Worm (Caenorhabditis elegans) whole organism, L1 larva: ENCODE results near the gene ssp-33.

Experiments used
- C04F5.9 ChIP-seq: sonication (generic microtip); optimal IDR thresholded peaks from 2 replicates; lab custom pipeline; 2016; ENCODE audit warnings: missing genetic modification characterization, missing compliant biosample characterization
- alr-1 ChIP-seq: fragments of 200-800 bp; sonication (Bioruptor generic); optimal IDR thresholded peaks from 2 replicates; lab custom pipeline; 2018; ENCODE audit warnings: borderline replicate concordance, mild to moderate bottlenecking, missing genetic modification characterization, missing compliant biosample characterization
- aly-2 ChIP-seq: fragments of 150-350 bp; optimal IDR thresholded peaks from 2 replicates; lab custom pipeline; 2014; ENCODE audit warnings: missing biosample characterization, missing genetic modification characterization
- ama-1 ChIP-seq: fragments of 150-350 bp; optimal IDR thresholded peaks from 2 replicates; lab custom pipeline; 2014
- ceh-63 ChIP-seq: fragments of 200-800 bp; sonication (Bioruptor generic); optimal IDR thresholded peaks from 2 replicates; lab custom pipeline; 2018; ENCODE audit warnings: mild to moderate bottlenecking, missing genetic modification characterization, missing compliant biosample characterization
- ceh-8 ChIP-seq: fragments of 200-800 bp; sonication (Bioruptor generic); optimal IDR thresholded peaks from 2 replicates; lab custom pipeline; 2018; ENCODE audit warnings: mild to moderate bottlenecking, missing genetic modification characterization, moderate library complexity, missing compliant biosample characterization
- ceh-88 ChIP-seq: fragments of 200-800 bp; sonication (Bioruptor generic); IDR thresholded peaks from 2 replicates; pipeline ENCODE4 v1.3.6; 2022; ENCODE audit warnings: missing genetic modification characterization, missing compliant biosample characterization
- ces-1 ChIP-seq: fragments of 150-350 bp; optimal IDR thresholded peaks from 2 replicates; lab custom pipeline; 2014; ENCODE audit warnings: missing biosample characterization, missing genetic modification reagents, missing genetic modification characterization
- efl-1 ChIP-seq, 4 experiments: fragments of 150-350 bp; optimal IDR thresholded peaks in 3 of 4; peaks in 1 of 4; 1 replicate in 1 of 4; 2 replicates in 3 of 4; lab custom pipeline; 2014; ENCODE audit warnings: missing biosample characterization in 2 of 4, missing genetic modification characterization in 2 of 4, missing genetic modification reagents in 2 of 4
- egl-13 ChIP-seq: sonication (generic microtip); optimal IDR thresholded peaks from 2 replicates; lab custom pipeline; 2016; ENCODE audit warnings: missing genotype, missing genetic modification reagents, missing genetic modification characterization, missing compliant biosample characterization
- elt-2 ChIP-seq: sonication (generic microtip); optimal IDR thresholded peaks from 2 replicates; lab custom pipeline; 2016; ENCODE audit warnings: missing genetic modification characterization, mild to moderate bottlenecking, inconsistent platforms, missing compliant biosample characterization, missing genetic modification reagents
- ets-5 ChIP-seq: fragments of 200-800 bp; sonication (Bioruptor generic); IDR thresholded peaks from 2 replicates; pipeline ENCODE4 v1.3.6; 2022; ENCODE audit warnings: missing genetic modification characterization, missing compliant biosample characterization
- fkh-10 ChIP-seq: sonication (generic microtip); optimal IDR thresholded peaks from 2 replicates; lab custom pipeline; 2017; ENCODE audit warnings: missing biosample characterization, missing genetic modification reagents, missing genetic modification characterization
- hpl-2 ChIP-seq: fragments of 150-350 bp; optimal IDR thresholded peaks from 2 replicates; lab custom pipeline; 2014; ENCODE audit warnings: missing biosample characterization, missing genetic modification reagents, missing genetic modification characterization
- jun-1 ChIP-seq: fragments of 150-350 bp; optimal IDR thresholded peaks from 2 replicates; lab custom pipeline; 2014; ENCODE audit warnings: missing biosample characterization, missing genetic modification reagents, missing genetic modification characterization
- lin-13 ChIP-seq: fragments of 150-350 bp; optimal IDR thresholded peaks from 2 replicates; lab custom pipeline; 2014; ENCODE audit warnings: missing biosample characterization, missing genetic modification reagents, missing genetic modification characterization
- lin-14 ChIP-seq: fragments of 200-800 bp; sonication (Bioruptor generic); optimal IDR thresholded peaks from 2 replicates; lab custom pipeline; 2018; ENCODE audit warnings: mild to moderate bottlenecking, missing genetic modification characterization, moderate library complexity, missing compliant biosample characterization
- lin-35 ChIP-seq, 2 experiments: fragments of 150-350 bp; optimal IDR thresholded peaks; 2 replicates each; lab custom pipeline; 2014; ENCODE audit warnings: missing biosample characterization in 2 of 2, missing genetic modification characterization in 2 of 2, missing genetic modification reagents in 2 of 2
- lsy-2 ChIP-seq, 2 experiments: fragments of 150-350 bp; optimal IDR thresholded peaks; 2 replicates each; lab custom pipeline; 2014; ENCODE audit warnings: missing biosample characterization in 2 of 2, missing genetic modification characterization in 2 of 2
- mef-2 ChIP-seq: fragments of 150-350 bp; optimal IDR thresholded peaks from 2 replicates; lab custom pipeline; 2014; ENCODE audit warnings: missing biosample characterization, missing genetic modification characterization
- mep-1 ChIP-seq: fragments of 150-350 bp; optimal IDR thresholded peaks from 2 replicates; lab custom pipeline; 2014; ENCODE audit warnings: missing biosample characterization, missing genetic modification characterization
- nhr-12 ChIP-seq: sonication (generic microtip); optimal IDR thresholded peaks from 2 replicates; lab custom pipeline; 2017; ENCODE audit warnings: missing biosample characterization, missing genetic modification characterization
- nhr-19 ChIP-seq: fragments of 200-800 bp; sonication (Bioruptor generic); conservative IDR thresholded peaks from 2 replicates; pipeline ENCODE4 v1.3.6; 2022; ENCODE audit warnings: missing genetic modification characterization, missing compliant biosample characterization
- nhr-20 ChIP-seq: sonication (generic microtip); optimal IDR thresholded peaks from 2 replicates; lab custom pipeline; 2016; ENCODE audit warnings: mild to moderate bottlenecking, missing genetic modification characterization, missing compliant biosample characterization
- nhr-28 ChIP-seq: fragments of 150-350 bp; optimal IDR thresholded peaks from 2 replicates; lab custom pipeline; 2014; ENCODE audit warnings: missing biosample characterization, missing genetic modification characterization
- nhr-84 ChIP-seq: sonication (generic microtip); optimal IDR thresholded peaks from 2 replicates; lab custom pipeline; 2017; ENCODE audit warnings: missing biosample characterization, missing genetic modification characterization
- nhr-85 ChIP-seq: sonication (generic microtip); peaks from one replicate; lab custom pipeline; 2016; ENCODE audit warnings: missing genetic modification characterization, inconsistent platforms, missing compliant biosample characterization
- rnt-1 ChIP-seq: sonication (generic microtip); optimal IDR thresholded peaks from 2 replicates; lab custom pipeline; 2016; ENCODE audit warnings: mild to moderate bottlenecking, missing genetic modification characterization, moderate library complexity, missing compliant biosample characterization
- skn-1 ChIP-seq: fragments of 150-350 bp; optimal IDR thresholded peaks from 2 replicates; lab custom pipeline; 2014; ENCODE audit warnings: missing biosample characterization, missing genetic modification characterization
- snu-23 ChIP-seq: sonication (generic microtip); optimal IDR thresholded peaks from 2 replicates; lab custom pipeline; 2016; ENCODE audit warnings: missing genetic modification characterization, missing compliant biosample characterization
- sox-4 ChIP-seq: sonication (generic microtip); optimal IDR thresholded peaks from 2 replicates; lab custom pipeline; 2016; ENCODE audit warnings: missing genetic modification characterization, missing compliant biosample characterization
- tlp-1 ChIP-seq: fragments of 150-350 bp; optimal IDR thresholded peaks from 2 replicates; lab custom pipeline; 2014; ENCODE audit warnings: missing biosample characterization, missing genetic modification characterization
- unc-30 ChIP-seq: sonication (generic microtip); optimal IDR thresholded peaks from 2 replicates; lab custom pipeline; 2017; ENCODE audit warnings: missing biosample characterization, missing genetic modification characterization
- unc-62 ChIP-seq: fragments of 150-350 bp; optimal IDR thresholded peaks from 2 replicates; lab custom pipeline; 2014; ENCODE audit warnings: missing biosample characterization, missing genetic modification reagents, missing genetic modification characterization
- ztf-11 ChIP-seq, 2 experiments: sonication (generic microtip); optimal IDR thresholded peaks; 2 replicates each; lab custom pipeline; 2016 to 2017; ENCODE audit warnings: missing genetic modification characterization in 2 of 2, missing biosample characterization in 1 of 2, missing compliant biosample characterization in 1 of 2
- ztf-4 ChIP-seq: fragments of 150-350 bp; optimal IDR thresholded peaks from 2 replicates; lab custom pipeline; 2014; ENCODE audit warnings: missing biosample characterization, missing genetic modification characterization

The ssp-33 gene

DNA sequence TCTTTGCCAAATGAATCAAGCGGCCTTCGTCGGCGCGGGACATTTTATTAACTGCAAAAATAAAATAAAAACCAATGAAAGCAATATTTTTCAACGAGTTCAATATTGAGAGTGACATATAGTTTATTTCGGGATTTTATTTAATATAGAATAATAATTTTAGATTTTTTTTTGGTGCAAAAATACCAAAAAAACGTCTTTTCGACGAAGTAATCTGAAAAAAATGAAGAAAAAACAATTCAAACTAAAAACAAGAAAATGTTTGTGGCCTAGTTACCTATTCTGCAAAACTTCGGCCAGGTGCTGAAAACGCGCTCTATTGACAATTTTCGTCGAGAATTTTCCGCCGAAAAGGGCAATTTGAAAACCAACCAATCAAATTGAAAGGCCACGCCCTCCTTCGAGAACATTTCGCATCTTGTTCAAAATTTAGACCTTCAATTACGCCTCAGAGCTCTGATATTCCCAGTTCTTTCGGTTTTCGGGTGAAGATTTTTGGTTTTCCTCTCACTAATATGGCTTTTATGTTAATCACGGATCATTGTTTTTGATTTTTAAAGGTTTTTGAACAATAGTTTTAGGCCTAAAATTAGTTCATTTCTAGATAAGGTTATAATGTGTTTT lies 25.6 kb upstream of the ssp-33 start, which contains the start of gene C47E8.4 (continued):
- TF ChIP-seq fkh-10 (peak; percentile 97), snu-23 (GFP tag; lab: Kevin White, UChicago) (peak; percentile 99), ets-5 (GFP tag; lab: Robert Waterston, UW) (no peak), nhr-19 (GFP tag; lab: Robert Waterston, UW) (peak; percentile 99), mef-2 (tag; lab: Kevin White, UChicago) (peak; percentile 63), lin-14 (GFP tag; lab: Kevin White, UChicago) (peak; percentile 99), jun-1 (peak; percentile 98), nhr-28 (tag; lab: Kevin White, UChicago) (peak; percentile 72), nhr-20 (peak; percentile 99), unc-30 (tag; lab: Kevin White, UChicago) (peak; percentile 67), hpl-2 (GFP tag; lab: Kevin White, UChicago) (peak; percentile 54)

DNA sequence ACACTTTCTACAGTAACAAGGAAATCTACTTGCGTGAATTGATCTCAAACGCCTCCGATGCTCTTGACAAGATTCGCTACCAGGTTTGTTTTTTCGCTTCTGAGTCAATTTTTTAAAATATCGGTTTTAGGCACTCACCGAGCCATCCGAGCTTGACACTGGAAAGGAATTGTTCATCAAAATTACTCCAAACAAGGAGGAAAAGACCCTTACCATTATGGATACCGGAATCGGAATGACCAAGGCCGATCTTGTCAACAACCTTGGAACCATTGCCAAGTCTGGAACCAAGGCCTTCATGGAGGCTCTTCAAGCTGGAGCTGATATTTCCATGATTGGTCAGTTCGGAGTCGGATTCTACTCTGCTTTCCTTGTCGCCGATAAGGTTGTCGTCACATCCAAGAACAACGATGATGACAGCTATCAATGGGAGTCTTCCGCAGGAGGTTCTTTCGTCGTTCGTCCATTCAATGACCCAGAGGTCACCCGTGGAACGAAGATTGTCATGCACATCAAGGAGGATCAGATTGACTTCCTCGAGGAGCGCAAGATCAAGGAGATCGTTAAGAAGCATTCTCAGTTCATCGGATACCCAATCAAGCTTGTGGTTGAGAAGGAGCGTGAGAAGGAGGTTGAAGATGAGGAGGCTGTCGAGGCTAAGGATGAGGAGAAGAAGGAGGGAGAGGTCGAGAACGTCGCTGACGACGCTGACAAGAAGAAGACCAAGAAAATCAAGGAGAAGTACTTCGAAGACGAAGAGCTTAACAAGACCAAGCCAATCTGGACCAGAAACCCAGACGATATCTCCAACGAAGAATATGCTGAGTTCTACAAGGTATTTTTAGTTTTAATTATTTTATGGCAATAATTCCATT lies 24.7 kb upstream of the ssp-33 start:
- TF ChIP-seq unc-62 (GFP tag; lab: Kevin White, UChicago), result no peak
- no peak for TF ChIP-seq lin-35 (GFP tag; optimal IDR thresholded peaks at IDR 0.05; lab: Kevin White, UChicago)
- no peak for TF ChIP-seq aly-2
- TF ChIP-seq skn-1, result peak; percentile 20
- TF ChIP-seq mep-1, result peak; percentile 26
- TF ChIP-seq ets-5 (GFP tag; lab: Robert Waterston, UW), result no peak
- TF ChIP-seq C04F5.9 (tag; lab: Kevin White, UChicago), result no peak
- TF ChIP-seq lin-14 (GFP tag; lab: Kevin White, UChicago), result peak; percentile 5
- peak; percentile 3 for TF ChIP-seq elt-2 (tag; lab: Kevin White, UChicago)
- TF ChIP-seq lsy-2 (tag; optimal IDR thresholded peaks at IDR 0.05; lab: Kevin White, UChicago), result no peak
- no peak for TF ChIP-seq jun-1
- no peak for TF ChIP-seq snu-23 (GFP tag; lab: Kevin White, UChicago)
- no peak for TF ChIP-seq nhr-12
- TF ChIP-seq rnt-1, result peak; percentile 26
- no peak for TF ChIP-seq egl-13 (tag; lab: Kevin White, UChicago)
- TF ChIP-seq ama-1 (lab: Kevin White, UChicago), result peak; percentile 85
- TF ChIP-seq ces-1, result no peak
- TF ChIP-seq ztf-4 (tag; lab: Kevin White, UChicago), result peak; percentile 18
- no peak for TF ChIP-seq sox-4 (tag; lab: Kevin White, UChicago)
- no peak for TF ChIP-seq ceh-8 (GFP tag; lab: Kevin White, UChicago)
- TF ChIP-seq efl-1 (optimal IDR thresholded peaks at IDR 0.05; lab: Kevin White, UChicago), result no peak
- peak in 1 of 2 experiments; percentile 11 for TF ChIP-seq efl-1 (GFP tag; optimal IDR thresholded peaks at IDR 0.05 in 1 of 2; lab: Kevin White, UChicago)
- TF ChIP-seq ceh-63 (GFP tag; lab: Kevin White, UChicago), result peak; percentile 50
- peak in 1 of 2 experiments; percentile 18 for TF ChIP-seq ztf-11 (tag; optimal IDR thresholded peaks at IDR 0.05; lab: Kevin White, UChicago)
- TF ChIP-seq tlp-1 (tag; lab: Kevin White, UChicago), result no peak
- peak; percentile 100 for TF ChIP-seq alr-1 (tag; lab: Kevin White, UChicago)
- TF ChIP-seq ceh-88, result no peak
- no peak for TF ChIP-seq lin-13 (GFP tag; lab: Kevin White, UChicago)
- TF ChIP-seq nhr-84 (tag; lab: Kevin White, UChicago), result peak; percentile 70
- peak; percentile 50 for TF ChIP-seq nhr-85
- no peak for TF ChIP-seq nhr-20
